Fruit fly (Drosophila melanogaster) whole organism, larva: Measurements from ENCODE around the gene sav.

Experiments
- noc ChIP-seq: fragments of 200-800 bp; sonication (Bioruptor generic); optimal IDR thresholded peaks from 3 replicates; lab custom pipeline; 2019; ENCODE audit warnings: missing biosample characterization, mild to moderate bottlenecking, missing genetic modification characterization, moderate library complexity

The sav gene

dm6 chr3R:23061209-23061608 is at the start of gene sav, which contains the start of gene Ublcp1:
TSS of gene sav (minus strand) at chr3R:23061304.
TSS of gene Ublcp1 (plus strand) at chr3R:23061493.
- peak; percentile 20 for TF ChIP-seq noc (tag; lab: Kevin White, UChicago)

dm6 chr3R:23110724-23111123 is 49.6 kb upstream of the sav start:
- TF ChIP-seq noc (tag; lab: Kevin White, UChicago), result no peak

- TF ChIP-seq noc (tag; lab: Kevin White, UChicago), result no peak
Observed at dm6 chr3R:23099233-23099632, 38.1 kb upstream of the sav start, which contains the start of gene CG6738. TSS of gene CG6738 (plus strand) at chr3R:23099533.

dm6 chr3R:23097197-23097809 is 36.2 kb upstream of the sav start, which contains the start of gene CG6733:
TSS of gene CG6733 (plus strand) at chr3R:23097728.
- peak; percentile 32 for TF ChIP-seq noc (tag; lab: Kevin White, UChicago)

dm6 chr3R:23095346-23095745 is 34.2 kb upstream of the sav start, which contains the start of gene CG17109:
TSS of gene CG17109 (plus strand) at chr3R:23095690.
- TF ChIP-seq noc (tag; lab: Kevin White, UChicago), result no peak

- peak; percentile 39 for TF ChIP-seq noc (tag; lab: Kevin White, UChicago)
Observed at dm6 chr3R:23091586-23092228, 30.6 kb upstream of the sav start, which contains the start of the genes CG17110 and CG6726. TSS of gene CG17110 (plus strand) at chr3R:23091724. TSS of gene CG6726 (plus strand) at chr3R:23091724.

dm6 chr3R:23088252-23088651 is 27.1 kb upstream of the sav start:
- TF ChIP-seq noc (tag; lab: Kevin White, UChicago), result no peak

dm6 chr3R:23081265-23081664 is 20.2 kb upstream of the sav start:
- no peak for TF ChIP-seq noc (tag; lab: Kevin White, UChicago)

- TF ChIP-seq noc (tag; lab: Kevin White, UChicago), result no peak
Observed at dm6 chr3R:23074480-23074879, 13.4 kb upstream of the sav start.

- no peak for TF ChIP-seq noc (tag; lab: Kevin White, UChicago)
Observed at dm6 chr3R:23067209-23067826, 6.2 kb upstream of the sav start, which contains the start of gene CG17111. TSS of gene CG17111 (minus strand) at chr3R:23067259.

dm6 chr3R:23060166-23060565 is 938 bp downstream of the sav start:
- no peak for TF ChIP-seq noc (tag; lab: Kevin White, UChicago)

dm6 chr3R:23058858-23059257 is 2.2 kb downstream of the sav start, which contains the start of gene Ctns:
TSS of gene Ctns (minus strand) at chr3R:23058958.
- no peak for TF ChIP-seq noc (tag; lab: Kevin White, UChicago)

- no peak for TF ChIP-seq noc (tag; lab: Kevin White, UChicago)
Observed at dm6 chr3R:23057390-23057789, 3.7 kb downstream of the sav start.

- TF ChIP-seq noc (tag; lab: Kevin White, UChicago), result no peak
Observed at dm6 chr3R:23056753-23057152, 4.4 kb downstream of the sav start.

- TF ChIP-seq noc (tag; lab: Kevin White, UChicago), result no peak
Observed at dm6 chr3R:23056113-23056512, 5.0 kb downstream of the sav start.

dm6 chr3R:23053936-23054335 is 7.2 kb downstream of the sav start, which contains the start of gene p53:
TSS of gene p53 (minus strand) at chr3R:23054082.
- no peak for TF ChIP-seq noc (tag; lab: Kevin White, UChicago)
